Fruit fly (Drosophila melanogaster) Kc167 (cell line): ENCODE measurements around the gene CG11151.

ENCODE experiments used
- Sin3A ChIP-seq: fragments of >200 bp; optimal IDR thresholded peaks from 2 replicates; lab custom pipeline; 2018; ENCODE audit warnings: missing external identifiers
- h ChIP-seq: fragments of >200 bp; optimal IDR thresholded peaks from 3 replicates; lab custom pipeline; 2018; ENCODE audit warnings: missing external identifiers

DNA sequence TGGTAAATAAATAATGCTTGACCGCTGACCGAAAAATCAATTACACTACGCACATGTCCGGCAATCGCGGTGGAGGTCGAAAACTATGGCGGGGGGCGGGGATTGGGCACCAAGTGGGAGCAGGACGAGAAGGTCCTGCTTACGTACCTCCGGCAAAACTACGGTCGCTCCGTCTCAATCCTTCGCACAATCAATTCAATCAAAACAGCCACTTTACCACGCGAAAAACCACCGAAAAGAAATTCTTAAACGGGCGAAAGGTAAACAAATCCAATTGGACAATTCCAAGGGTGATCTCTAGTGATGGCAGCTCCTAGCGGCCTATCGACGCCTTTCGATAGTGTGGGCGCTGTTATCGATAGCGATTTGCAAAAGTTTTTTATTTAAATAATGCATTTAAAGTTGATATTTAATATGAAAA is 21.6 kb upstream of the CG11151 start, which contains the start of gene Nadsyn:
- no peak for TF ChIP-seq h (lab: Kevin White, UChicago)
- no peak for TF ChIP-seq Sin3A
